Fruit fly (Drosophila melanogaster): ENCODE results near the gene RecQ5.

dm6 chr3L:14640814-14641317, 9.0 kb upstream of the RecQ5 start:
- no peak for TF ChIP-seq usp (GFP tag; optimal IDR thresholded peaks at IDR 0.05)
- no peak for TF ChIP-seq Dfd (GFP tag; optimal IDR thresholded peaks at IDR 0.05)
- TF ChIP-seq Hr78 (GFP tag; optimal IDR thresholded peaks at IDR 0.05): no peak
- TF ChIP-seq HLH106 (tag; optimal IDR thresholded peaks at IDR 0.05): no peak
- no peak for TF ChIP-seq rgr (GFP tag; optimal IDR thresholded peaks at IDR 0.05)

Measured in whole organism, wandering third instar larva.